Fruit fly (Drosophila melanogaster): Measurements from ENCODE around the gene CG5835.

Gene CG5835

dm6 chr3R:19153502-19153983, at the start of gene CG5835 (continued):
- TF ChIP-seq vri (GFP tag; optimal IDR thresholded peaks at IDR 0.05) = peak; percentile 65
- TF ChIP-seq CG9139 (GFP tag; optimal IDR thresholded peaks at IDR 0.05) = no peak
- peak; percentile 55 for TF ChIP-seq CG1621 (tag; optimal IDR thresholded peaks at IDR 0.05)
- TF ChIP-seq CG11762 (GFP tag; optimal IDR thresholded peaks at IDR 0.05; ENCODE audit: insufficient read depth) = no peak
- peak; percentile 28 for TF ChIP-seq Eip75B (GFP tag; optimal IDR thresholded peaks at IDR 0.05)
- TF ChIP-seq achi (GFP tag; optimal IDR thresholded peaks at IDR 0.05) = peak; percentile 13
- peak; percentile 24 for TF ChIP-seq CG8632 (GFP tag; optimal IDR thresholded peaks at IDR 0.05)

dm6 chr3R:19190020-19190419, 36.5 kb upstream of the CG5835 start:
- no peak for TF ChIP-seq CG6276 (GFP tag; optimal IDR thresholded peaks at IDR 0.05)
- no peak for TF ChIP-seq CG6792 (GFP tag; optimal IDR thresholded peaks at IDR 0.05)
- no peak for TF ChIP-seq Hr38 (GFP tag; optimal IDR thresholded peaks at IDR 0.05)
- TF ChIP-seq CG6854 (GFP tag; optimal IDR thresholded peaks at IDR 0.05) = no peak
- no peak for TF ChIP-seq esn (GFP tag; optimal IDR thresholded peaks at IDR 0.05)
- TF ChIP-seq dsx (GFP tag; optimal IDR thresholded peaks at IDR 0.05; ENCODE audit: poor library complexity, severe bottlenecking) = no peak

DNA sequence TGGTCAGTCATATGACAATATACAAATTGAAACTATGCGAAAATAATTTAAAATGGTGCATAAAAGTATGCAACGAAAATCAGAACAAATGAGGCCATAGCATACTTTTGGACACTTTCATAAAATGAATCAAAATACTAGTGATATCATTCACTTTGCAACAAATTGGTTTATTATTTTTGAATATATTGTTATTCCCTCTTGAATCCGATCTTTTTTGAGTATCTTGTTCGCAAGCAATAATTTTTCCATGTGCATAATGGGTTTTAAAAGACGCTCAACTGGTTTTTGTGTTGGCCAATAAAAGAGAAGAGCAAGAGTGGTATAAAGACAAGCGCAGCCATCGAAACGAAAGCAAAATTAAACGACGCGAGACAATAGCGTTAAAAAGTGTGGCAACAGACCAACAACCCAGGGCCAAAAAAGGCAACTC, 34.2 kb upstream of the CG5835 start:
- peak; percentile 80 for TF ChIP-seq CG4318 (GFP tag; optimal IDR thresholded peaks at IDR 0.05)
- peak; percentile 88 for TF ChIP-seq Hr4 (GFP tag; optimal IDR thresholded peaks at IDR 0.05)
- TF ChIP-seq CG6854 (GFP tag; optimal IDR thresholded peaks at IDR 0.05) = peak; percentile 78
- TF ChIP-seq Sox15 (GFP tag; optimal IDR thresholded peaks at IDR 0.05) = peak; percentile 74
- peak; percentile 58 for TF ChIP-seq dac (GFP tag; optimal IDR thresholded peaks at IDR 0.05)
- TF ChIP-seq CG8119 (GFP tag; IDR thresholded peaks at IDR 0.05) = peak; percentile 87
- peak; percentile 94 for TF ChIP-seq CG32006 (GFP tag; optimal IDR thresholded peaks at IDR 0.05)
- TF ChIP-seq Blimp-1 (GFP tag; optimal IDR thresholded peaks at IDR 0.05) = peak; percentile 78
- peak; percentile 59 for TF ChIP-seq CG11902 (GFP tag; optimal IDR thresholded peaks at IDR 0.05)
- TF ChIP-seq pdm3 (GFP tag; optimal IDR thresholded peaks at IDR 0.05) = peak; percentile 86
- peak; percentile 90 for TF ChIP-seq Eip78C (GFP tag)
- peak; percentile 84 for TF ChIP-seq CG6808 (GFP tag; optimal IDR thresholded peaks at IDR 0.05)
- TF ChIP-seq OdsH (GFP tag; optimal IDR thresholded peaks at IDR 0.05) = peak; percentile 83
- peak; percentile 55 for TF ChIP-seq CG16779 (tag; optimal IDR thresholded peaks at IDR 0.05)
- TF ChIP-seq vri (GFP tag; optimal IDR thresholded peaks at IDR 0.05) = peak; percentile 76
- peak; percentile 80 for TF ChIP-seq CG34406 (GFP tag; optimal IDR thresholded peaks at IDR 0.05)
- peak; percentile 75 to 89 for TF ChIP-seq salr (GFP tag; optimal IDR thresholded peaks at IDR 0.05)
- peak; percentile 90 for TF ChIP-seq CG3919 (GFP tag; optimal IDR thresholded peaks at IDR 0.05)
- peak; percentile 88 for TF ChIP-seq CG31627 (GFP tag; optimal IDR thresholded peaks at IDR 0.05)
- TF ChIP-seq CG6276 (GFP tag; optimal IDR thresholded peaks at IDR 0.05) = peak; percentile 77
- TF ChIP-seq lz (GFP tag; optimal IDR thresholded peaks at IDR 0.05) = peak; percentile 84
- TF ChIP-seq Smox (GFP tag; optimal IDR thresholded peaks at IDR 0.05) = peak; percentile 85
- peak; percentile 49 for TF ChIP-seq dsx (GFP tag; optimal IDR thresholded peaks at IDR 0.05; ENCODE audit: poor library complexity, severe bottlenecking)
- peak; percentile 72 for TF ChIP-seq Eip75B (GFP tag; optimal IDR thresholded peaks at IDR 0.05)
- no peak for TF ChIP-seq Gug (GFP tag; IDR thresholded peaks at IDR 0.05)
- TF ChIP-seq CG3032 (tag; optimal IDR thresholded peaks at IDR 0.05) = peak; percentile 76
- peak; percentile 68 for TF ChIP-seq CG1621 (tag; optimal IDR thresholded peaks at IDR 0.05)
- TF ChIP-seq net (GFP tag; optimal IDR thresholded peaks at IDR 0.05) = peak; percentile 84
- TF ChIP-seq esn (GFP tag; optimal IDR thresholded peaks at IDR 0.05) = peak; percentile 91
- TF ChIP-seq achi (GFP tag; optimal IDR thresholded peaks at IDR 0.05) = peak; percentile 79
- peak; percentile 85 for TF ChIP-seq Lpt (GFP tag; optimal IDR thresholded peaks at IDR 0.05)
- peak; percentile 84 for TF ChIP-seq CG10669 (GFP tag; optimal IDR thresholded peaks at IDR 0.05)
- TF ChIP-seq Eip93F (GFP tag; optimal IDR thresholded peaks at IDR 0.05) = no peak
- TF ChIP-seq CG6792 (GFP tag; optimal IDR thresholded peaks at IDR 0.05) = peak; percentile 82
- TF ChIP-seq CG7368 (GFP tag; optimal IDR thresholded peaks at IDR 0.05) = peak; percentile 73
- peak; percentile 84 for TF ChIP-seq Hr39 (GFP tag; optimal IDR thresholded peaks at IDR 0.05)
- TF ChIP-seq CG8319 (GFP tag; optimal IDR thresholded peaks at IDR 0.05) = peak; percentile 63
- peak; percentile 79 for TF ChIP-seq CG10631 (GFP tag; optimal IDR thresholded peaks at IDR 0.05)
- TF ChIP-seq ss (GFP tag; optimal IDR thresholded peaks at IDR 0.05) = peak in 1 of 2 experiments; percentile 82
- TF ChIP-seq CG6163 (GFP tag; IDR thresholded peaks at IDR 0.05) = no peak
- peak; percentile 66 for TF ChIP-seq CG11762 (GFP tag; optimal IDR thresholded peaks at IDR 0.05; ENCODE audit: insufficient read depth)
- peak; percentile 85 for TF ChIP-seq acj6 (GFP tag; optimal IDR thresholded peaks at IDR 0.05)

All from whole organism, prepupa.